Fruit fly (Drosophila melanogaster) whole organism, embryonic: Measurements from ENCODE around the gene CG31122.

Experiments
- CG10147 ChIP-seq: fragments of 200-800 bp; sonication (Bioruptor generic); optimal IDR thresholded peaks from 2 replicates; lab custom pipeline; 2019; ENCODE audit warnings: missing biosample characterization, mild to moderate bottlenecking, missing genetic modification characterization, moderate library complexity
- CG10431 ChIP-seq: fragments of 200-800 bp; sonication (Bioruptor generic); optimal IDR thresholded peaks from 3 replicates; lab custom pipeline; 2018; ENCODE audit warnings: missing biosample characterization, mild to moderate bottlenecking, missing genetic modification characterization
- CG11456 ChIP-seq: fragments of 200-800 bp; sonication (Bioruptor generic); IDR thresholded peaks from 3 replicates; pipeline ENCODE4 v1.3.6; 2022; ENCODE audit warnings: missing biosample characterization, missing genetic modification characterization
- CG11560 ChIP-seq: fragments of 200-800 bp; sonication (Bioruptor generic); IDR thresholded peaks from 3 replicates; pipeline ENCODE4 v1.3.6; 2022; ENCODE audit warnings: missing biosample characterization, missing genetic modification characterization
- CG1233 ChIP-seq: fragments of 200-800 bp; sonication (Bioruptor generic); optimal IDR thresholded peaks from 4 replicates; lab custom pipeline; 2018; ENCODE audit warnings: missing biosample characterization, mild to moderate bottlenecking, missing genetic modification characterization
- CG12659 ChIP-seq: fragments of 200-800 bp; sonication (Bioruptor generic); optimal IDR thresholded peaks from 3 replicates; lab custom pipeline; 2017; ENCODE audit warnings: mild to moderate bottlenecking, missing biosample characterization, missing genetic modification reagents, missing genetic modification characterization
- CG12744 ChIP-seq: fragments of 200-800 bp; sonication (Bioruptor generic); optimal IDR thresholded peaks from 2 replicates; lab custom pipeline; 2016; ENCODE audit warnings: missing biosample characterization, missing genetic modification characterization
- CG14050 ChIP-seq: fragments of 200-800 bp; sonication (Bioruptor generic); IDR thresholded peaks from 3 replicates; pipeline ENCODE4 v1.3.6; 2022; ENCODE audit warnings: missing biosample characterization, missing genetic modification characterization
- CG14441 ChIP-seq: fragments of 200-800 bp; sonication (Bioruptor generic); IDR thresholded peaks from 2 replicates; pipeline ENCODE4 v1.3.6; 2022; ENCODE audit warnings: missing biosample characterization, missing genetic modification characterization
- CG17568 ChIP-seq: fragments of 200-800 bp; sonication (Bioruptor generic); optimal IDR thresholded peaks from 2 replicates; lab custom pipeline; 2018; ENCODE audit warnings: missing biosample characterization, mild to moderate bottlenecking, missing genetic modification characterization, moderate library complexity
- CG17829 ChIP-seq: fragments of 200-800 bp; optimal IDR thresholded peaks from 2 replicates; lab custom pipeline; 2019; ENCODE audit warnings: missing biosample characterization, mild to moderate bottlenecking, missing genetic modification characterization, moderate library complexity
- CG17912 ChIP-seq: fragments of 200-800 bp; sonication (Bioruptor generic); optimal IDR thresholded peaks from 2 replicates; lab custom pipeline; 2018; ENCODE audit warnings: missing biosample characterization, mild to moderate bottlenecking, missing genetic modification characterization
- CG18476 ChIP-seq: fragments of 200-800 bp; sonication (Bioruptor generic); optimal IDR thresholded peaks from 2 replicates; lab custom pipeline; 2016; ENCODE audit warnings: missing biosample characterization, mild to moderate bottlenecking, missing genetic modification characterization
- CG32772 ChIP-seq: fragments of 200-800 bp; sonication (Bioruptor generic); IDR thresholded peaks from 2 replicates; pipeline ENCODE4 v1.3.6; 2022; ENCODE audit warnings: missing biosample characterization, missing genetic modification characterization
- CG3847 ChIP-seq: fragments of 200-800 bp; sonication (Bioruptor generic); IDR thresholded peaks from 2 replicates; pipeline ENCODE4 v1.3.6; 2022; ENCODE audit warnings: missing biosample characterization, missing genetic modification characterization
- CG43689 ChIP-seq: fragments of 200-800 bp; sonication (Bioruptor generic); IDR thresholded peaks from 2 replicates; pipeline ENCODE4 v1.3.6; 2022; ENCODE audit warnings: missing biosample characterization, missing genetic modification characterization
- CG4707 ChIP-seq: fragments of 200-800 bp; sonication (Bioruptor generic); optimal IDR thresholded peaks from 2 replicates; lab custom pipeline; 2018; ENCODE audit warnings: missing biosample characterization, mild to moderate bottlenecking, missing genetic modification characterization, moderate library complexity
- CG7357 ChIP-seq: fragments of 200-800 bp; sonication (Bioruptor generic); IDR thresholded peaks from 3 replicates; pipeline ENCODE4 v1.3.6; 2022; ENCODE audit warnings: missing biosample characterization, missing genetic modification characterization
- CG7372 ChIP-seq: fragments of 200-800 bp; sonication (Bioruptor generic); IDR thresholded peaks from 2 replicates; pipeline ENCODE4 v1.3.6; 2022; ENCODE audit warnings: missing biosample characterization, missing genetic modification characterization
- CG7839 ChIP-seq: fragments of 200-800 bp; sonication (Bioruptor generic); optimal IDR thresholded peaks from 3 replicates; lab custom pipeline; 2018; ENCODE audit warnings: missing biosample characterization, mild to moderate bottlenecking, missing genetic modification characterization, moderate library complexity
- CG8388 ChIP-seq: fragments of 200-800 bp; sonication (Bioruptor generic); optimal IDR thresholded peaks from 2 replicates; lab custom pipeline; 2019; ENCODE audit warnings: missing biosample characterization, mild to moderate bottlenecking, missing genetic modification characterization, moderate library complexity
- CG9876 ChIP-seq: fragments of 200-800 bp; sonication (Bioruptor generic); optimal IDR thresholded peaks from 2 replicates; lab custom pipeline; 2016; ENCODE audit warnings: missing biosample characterization, missing genetic modification characterization
- CkIIα-i1 ChIP-seq: fragments of 200-800 bp; sonication (Bioruptor generic); IDR thresholded peaks from 2 replicates; pipeline ENCODE4 v1.3.6; 2022; ENCODE audit warnings: missing biosample characterization, missing genetic modification characterization
- ERR ChIP-seq: fragments of 200-800 bp; sonication (Bioruptor generic); optimal IDR thresholded peaks from 2 replicates; lab custom pipeline; 2016; ENCODE audit warnings: missing biosample characterization, missing genetic modification characterization
- Fer2 ChIP-seq: fragments of 200-800 bp; sonication (Bioruptor generic); optimal IDR thresholded peaks from 2 replicates; lab custom pipeline; 2018; ENCODE audit warnings: missing biosample characterization, mild to moderate bottlenecking, missing genetic modification characterization, moderate library complexity
- Fer3 ChIP-seq: fragments of 200-800 bp; sonication (Bioruptor generic); optimal IDR thresholded peaks from 2 replicates; lab custom pipeline; 2018; ENCODE audit warnings: missing biosample characterization, mild to moderate bottlenecking, missing genetic modification characterization, moderate library complexity
- H2.0 ChIP-seq: fragments of 200-800 bp; sonication (Bioruptor generic); IDR thresholded peaks from 2 replicates; pipeline ENCODE4 v1.3.6; 2022; ENCODE audit warnings: missing biosample characterization, missing genetic modification characterization
- HLH54F ChIP-seq: fragments of 200-800 bp; sonication (Bioruptor generic); optimal IDR thresholded peaks from 3 replicates; lab custom pipeline; 2016; ENCODE audit warnings: missing biosample characterization, missing genetic modification characterization
- HmgZ ChIP-seq: fragments of 200-800 bp; sonication (Bioruptor generic); optimal IDR thresholded peaks from 2 replicates; lab custom pipeline; 2018; ENCODE audit warnings: missing biosample characterization, mild to moderate bottlenecking, missing genetic modification characterization
- Max ChIP-seq: fragments of 200-800 bp; sonication (Bioruptor generic); optimal IDR thresholded peaks from 2 replicates; lab custom pipeline; 2016; ENCODE audit warnings: missing biosample characterization, mild to moderate bottlenecking, missing genetic modification characterization
- Med ChIP-seq: fragments of 200-800 bp; sonication (Bioruptor generic); peaks from one replicate; lab custom pipeline; 2016; ENCODE audit warnings: missing biosample characterization, missing genetic modification characterization, mild to moderate bottlenecking, inconsistent platforms, moderate library complexity
- Ssrp ChIP-seq: fragments of 200-800 bp; sonication (Bioruptor generic); optimal IDR thresholded peaks from 2 replicates; lab custom pipeline; 2018; ENCODE audit warnings: missing biosample characterization, mild to moderate bottlenecking, missing genetic modification characterization, moderate library complexity
- ap ChIP-seq: fragments of 200-800 bp; sonication (Bioruptor generic); IDR thresholded peaks from 2 replicates; pipeline ENCODE4 v1.3.6; 2022; ENCODE audit warnings: missing biosample characterization, missing genetic modification characterization
- ash1 ChIP-seq: fragments of 200-800 bp; sonication (Bioruptor generic); optimal IDR thresholded peaks from 2 replicates; lab custom pipeline; 2018; ENCODE audit warnings: missing biosample characterization, mild to moderate bottlenecking, missing genetic modification characterization
- btn ChIP-seq: fragments of 200-800 bp; sonication (Bioruptor generic); optimal IDR thresholded peaks from 2 replicates; lab custom pipeline; 2016; ENCODE audit warnings: missing biosample characterization, missing genetic modification characterization
- crc ChIP-seq: fragments of 200-800 bp; sonication (Bioruptor generic); optimal IDR thresholded peaks from 2 replicates; lab custom pipeline; 2016; ENCODE audit warnings: missing biosample characterization, missing genetic modification characterization
- fru ChIP-seq: fragments of >200 bp; optimal IDR thresholded peaks from 2 replicates; lab custom pipeline; 2017
- ham ChIP-seq: fragments of 200-800 bp; sonication (Bioruptor generic); IDR thresholded peaks from 2 replicates; pipeline ENCODE4 v1.3.6; 2022; ENCODE audit warnings: missing biosample characterization, missing genetic modification characterization
- hth ChIP-seq: fragments of >200 bp; optimal IDR thresholded peaks from 2 replicates; lab custom pipeline; 2017; ENCODE audit warnings: inconsistent platforms
- insv ChIP-seq, 2 experiments: fragments of 200-800 bp; sonication (Bioruptor generic); optimal IDR thresholded peaks; 3 replicates each; lab custom pipeline; 2016 to 2018; ENCODE audit warnings: missing biosample characterization in 2 of 2, missing genetic modification characterization in 2 of 2
- lbe ChIP-seq: fragments of 200-800 bp; sonication (Bioruptor generic); optimal IDR thresholded peaks from 2 replicates; lab custom pipeline; 2016; ENCODE audit warnings: missing biosample characterization, mild to moderate bottlenecking, missing genetic modification characterization
- mld ChIP-seq: fragments of 200-800 bp; sonication (Bioruptor generic); IDR thresholded peaks from 3 replicates; pipeline ENCODE4 v1.3.6; 2022; ENCODE audit warnings: missing biosample characterization, missing genetic modification characterization; ENCODE audit not compliant: partially characterized antibody
- pita ChIP-seq: fragments of 200-800 bp; sonication (Bioruptor generic); optimal IDR thresholded peaks from 2 replicates; lab custom pipeline; 2017; ENCODE audit warnings: missing biosample characterization, mild to moderate bottlenecking, missing genetic modification characterization
- pum ChIP-seq: fragments of 200-800 bp; sonication (Bioruptor generic); optimal IDR thresholded peaks from 2 replicates; lab custom pipeline; 2016; ENCODE audit warnings: missing biosample characterization, missing genetic modification characterization
- salm ChIP-seq: fragments of 200-800 bp; sonication (Bioruptor generic); optimal IDR thresholded peaks from 2 replicates; lab custom pipeline; 2018; ENCODE audit warnings: missing biosample characterization, mild to moderate bottlenecking, missing genetic modification characterization
- sd ChIP-seq: fragments of 200-800 bp; sonication (Bioruptor generic); optimal IDR thresholded peaks from 3 replicates; lab custom pipeline; 2018; ENCODE audit warnings: missing biosample characterization, mild to moderate bottlenecking, missing genetic modification characterization, moderate library complexity
- stc ChIP-seq: fragments of 200-800 bp; sonication (Bioruptor generic); IDR thresholded peaks from 2 replicates; pipeline ENCODE4 v1.3.6; 2022; ENCODE audit warnings: missing biosample characterization, missing genetic modification characterization
- usp ChIP-seq: fragments of >200 bp; optimal IDR thresholded peaks from 2 replicates; lab custom pipeline; 2017; ENCODE audit warnings: missing biosample characterization, missing genetic modification characterization
- vvl ChIP-seq: fragments of 200-800 bp; sonication (Bioruptor generic); IDR thresholded peaks from 2 replicates; pipeline ENCODE4 v1.3.6; 2022; ENCODE audit warnings: missing biosample characterization, missing genetic modification characterization
- zfh2 ChIP-seq: fragments of 200-800 bp; sonication (Bioruptor generic); optimal IDR thresholded peaks from 2 replicates; lab custom pipeline; 2016; ENCODE audit warnings: missing biosample characterization, missing genetic modification characterization

CG31122 gene

DNA sequence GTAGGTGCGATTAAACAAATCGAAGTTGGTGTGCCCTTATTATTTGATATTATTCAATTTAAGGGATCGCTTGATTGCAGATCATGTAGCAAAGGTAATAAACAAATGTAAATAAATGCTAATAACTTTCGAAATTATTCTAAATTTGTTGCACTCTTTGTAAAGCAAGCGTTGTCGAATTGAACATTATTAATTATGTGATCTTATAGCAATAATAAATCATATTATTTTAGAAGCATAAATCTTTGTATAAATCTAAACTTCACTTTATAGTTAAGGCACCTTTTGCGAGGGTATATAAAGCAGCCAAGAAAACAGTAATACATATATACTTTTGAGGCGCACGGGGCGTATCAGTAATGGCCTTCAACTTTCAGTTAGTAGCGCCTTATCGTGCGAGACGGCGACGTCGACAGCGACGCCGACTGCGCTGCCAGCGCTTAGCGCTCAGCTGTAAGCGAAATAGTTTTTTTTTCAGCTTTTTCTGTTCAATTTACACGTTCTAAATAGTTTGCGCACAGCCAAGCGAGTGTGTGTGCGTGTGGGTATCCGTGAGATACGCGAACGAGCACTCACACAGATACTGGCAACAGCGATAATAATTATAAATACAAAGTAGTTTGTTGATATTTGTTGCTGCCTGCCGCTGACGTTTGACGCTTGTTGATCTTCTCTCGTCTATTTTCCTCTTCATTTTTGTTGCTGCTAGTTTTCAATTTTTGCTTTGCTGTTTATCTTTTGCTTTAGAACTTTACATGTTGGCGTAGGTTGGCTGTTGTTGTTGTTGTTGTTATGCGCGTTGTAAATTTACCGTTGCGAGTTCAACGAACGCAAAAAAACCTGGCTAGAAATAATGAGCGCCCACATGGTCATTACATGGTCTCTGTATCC is 26.4 kb upstream of the CG31122 start (continued):
- TF ChIP-seq CG4707 (GFP tag; lab: Kevin White, UChicago) (peak; percentile 33), insv (GFP tag; optimal IDR thresholded peaks at IDR 0.05; lab: Kevin White, UChicago) (no peak), CG11560 (no peak), CG3847 (peak; percentile 39), Max (GFP tag; lab: Kevin White, UChicago) (no peak), CG18476 (GFP tag; lab: Kevin White, UChicago) (peak; percentile 29), CG1233 (GFP tag; lab: Kevin White, UChicago) (peak; percentile 43), CG14441 (GFP tag; lab: Robert Waterston, UW) (peak; percentile 12; the same call in 1 of the 2 replicates), CG8388 (GFP tag; lab: Kevin White, UChicago) (no peak), CG14050 (GFP tag; lab: Robert Waterston, UW) (no peak), CG7372 (0 out of 2 replicates have a peak, but pooled peaks have one; percentile 12), Ssrp (tag; lab: Kevin White, UChicago) (no peak), CG32772 (GFP tag; lab: Robert Waterston, UW) (0 out of 2 replicates have a peak, but pooled peaks have one; percentile 26), CkIIα-i1 (GFP tag; lab: Robert Waterston, UW) (no peak), H2.0 (GFP tag; lab: Robert Waterston, UW) (no peak), ap (no peak; the same call in 1 of the 2 replicates), CG43689 (GFP tag; lab: Robert Waterston, UW) (0 out of 2 replicates have a peak, but pooled peaks have one; percentile 24), sd (peak; percentile 77), Fer3 (peak; percentile 68), stc (peak; percentile 47; the same call in 1 of the 2 replicates), CG17912 (GFP tag; lab: Kevin White, UChicago) (no peak), vvl (GFP tag; lab: Robert Waterston, UW) (no peak; the same call in 1 of the 2 replicates), CG11456 (no peak), pum (GFP tag; lab: Kevin White, UChicago) (no peak), CG10431 (peak; percentile 63), fru (lab: Kevin White, UChicago) (no peak), zfh2 (GFP tag; lab: Kevin White, UChicago) (no peak), CG7357 (GFP tag; lab: Robert Waterston, UW) (0 out of 3 replicates have a peak, but pooled peaks have one; percentile 31), CG17568 (GFP tag; lab: Kevin White, UChicago) (peak; percentile 69), CG7839 (tag; lab: Kevin White, UChicago) (peak; percentile 72), CG12744 (GFP tag; lab: Kevin White, UChicago) (no peak), CG9876 (GFP tag; lab: Kevin White, UChicago) (peak; percentile 33), ERR (GFP tag; lab: Kevin White, UChicago) (peak; percentile 34), ham (GFP tag; lab: Robert Waterston, UW) (no peak), CG10147 (peak; percentile 59), hth (lab: Kevin White, UChicago) (no peak), lbe (GFP tag; lab: Kevin White, UChicago) (no peak), crc (peak; percentile 20), salm (tag; lab: Kevin White, UChicago) (peak; percentile 22), Fer2 (tag; lab: Kevin White, UChicago) (peak; percentile 54), mld (GFP tag; lab: Robert Waterston, UW) (no peak), usp (GFP tag; lab: Kevin White, UChicago) (no peak), btn (GFP tag; lab: Kevin White, UChicago) (peak; percentile 24), HLH54F (GFP tag; lab: Kevin White, UChicago) (peak; percentile 20), pita (GFP tag; lab: Kevin White, UChicago) (no peak), CG12659 (GFP tag; lab: Kevin White, UChicago) (peak; percentile 50), ash1 (GFP tag; lab: Kevin White, UChicago) (peak; percentile 41), CG17829 (peak; percentile 9), Med (peak; percentile 89), HmgZ (peak; percentile 62)
